Fruit fly (Drosophila melanogaster) whole organism, prepupa: ENCODE measurements around the gene CG17568.

Experiments used
- Blimp-1 ChIP-seq: fragments of 200-800 bp; sonication (Bioruptor generic); optimal IDR thresholded peaks from 3 replicates; lab custom pipeline; 2017; ENCODE audit warnings: missing biosample characterization, missing genetic modification characterization, mild to moderate bottlenecking, moderate library complexity, missing genetic modification reagents
- CG10669 ChIP-seq: fragments of 200-800 bp; sonication (Bioruptor generic); optimal IDR thresholded peaks from 3 replicates; lab custom pipeline; 2018; ENCODE audit warnings: missing biosample characterization, mild to moderate bottlenecking, missing genetic modification characterization, moderate library complexity
- CG11294 ChIP-seq: fragments of 200-800 bp; sonication (Bioruptor generic); IDR thresholded peaks from 2 replicates; pipeline ENCODE4 v1.3.6; 2022; ENCODE audit warnings: missing biosample characterization, missing genetic modification characterization
- CG11902 ChIP-seq: fragments of 200-800 bp; sonication (Bioruptor generic); optimal IDR thresholded peaks from 3 replicates; lab custom pipeline; 2016; ENCODE audit warnings: missing biosample characterization, missing genetic modification characterization
- CG15336 ChIP-seq: fragments of 200-800 bp; sonication (Bioruptor generic); IDR thresholded peaks from 2 replicates; pipeline ENCODE4 v1.3.6; 2022; ENCODE audit warnings: missing biosample characterization, missing genetic modification characterization
- CG1621 ChIP-seq: fragments of 200-800 bp; sonication (Bioruptor generic); optimal IDR thresholded peaks from 3 replicates; lab custom pipeline; 2018; ENCODE audit warnings: missing biosample characterization, mild to moderate bottlenecking, missing genetic modification characterization
- CG16779 ChIP-seq: fragments of 200-800 bp; sonication (Bioruptor generic); optimal IDR thresholded peaks from 3 replicates; lab custom pipeline; 2017; ENCODE audit warnings: missing biosample characterization, mild to moderate bottlenecking, missing genetic modification characterization
- CG31627 ChIP-seq: fragments of 200-800 bp; sonication (Bioruptor generic); optimal IDR thresholded peaks from 3 replicates; lab custom pipeline; 2016; ENCODE audit warnings: missing biosample characterization, missing genetic modification characterization
- CG32006 ChIP-seq: fragments of 200-800 bp; sonication (Bioruptor generic); optimal IDR thresholded peaks from 3 replicates; lab custom pipeline; 2017; ENCODE audit warnings: missing biosample characterization, mild to moderate bottlenecking, missing genetic modification characterization
- CG34406 ChIP-seq: fragments of 200-800 bp; sonication (Bioruptor generic); optimal IDR thresholded peaks from 3 replicates; lab custom pipeline; 2016; ENCODE audit warnings: missing biosample characterization, missing genetic modification characterization
- CG3919 ChIP-seq: fragments of 200-800 bp; sonication (Bioruptor generic); optimal IDR thresholded peaks from 3 replicates; lab custom pipeline; 2016; ENCODE audit warnings: missing biosample characterization, missing genetic modification characterization
- CG4318 ChIP-seq: fragments of 200-800 bp; sonication (Bioruptor generic); optimal IDR thresholded peaks from 3 replicates; lab custom pipeline; 2017; ENCODE audit warnings: missing biosample characterization, mild to moderate bottlenecking, missing genetic modification characterization
- CG6163 ChIP-seq: fragments of 200-800 bp; sonication (Bioruptor generic); IDR thresholded peaks from 3 replicates; pipeline ENCODE4 v1.3.6; 2022; ENCODE audit warnings: missing biosample characterization, missing genetic modification characterization
- CG6276 ChIP-seq: fragments of 200-800 bp; sonication (Bioruptor generic); optimal IDR thresholded peaks from 2 replicates; lab custom pipeline; 2017; ENCODE audit warnings: missing biosample characterization, mild to moderate bottlenecking, missing genetic modification characterization
- CG6792 ChIP-seq: fragments of 200-800 bp; sonication (Bioruptor generic); optimal IDR thresholded peaks from 3 replicates; lab custom pipeline; 2016; ENCODE audit warnings: missing biosample characterization, missing genetic modification characterization
- CG6808 ChIP-seq: fragments of 200-800 bp; sonication (Bioruptor generic); optimal IDR thresholded peaks from 3 replicates; lab custom pipeline; 2017; ENCODE audit warnings: missing biosample characterization, missing genetic modification characterization, mild to moderate bottlenecking, moderate library complexity, missing genetic modification reagents
- CG7368 ChIP-seq: fragments of 200-800 bp; sonication (Bioruptor generic); optimal IDR thresholded peaks from 3 replicates; lab custom pipeline; 2016; ENCODE audit warnings: missing biosample characterization, missing genetic modification characterization
- CG8632 ChIP-seq: fragments of 200-800 bp; sonication (Bioruptor generic); optimal IDR thresholded peaks from 3 replicates; lab custom pipeline; 2016; ENCODE audit warnings: missing biosample characterization, missing genetic modification characterization
- CG9139 ChIP-seq: fragments of 200-800 bp; sonication (Bioruptor generic); optimal IDR thresholded peaks from 3 replicates; lab custom pipeline; 2017; ENCODE audit warnings: missing biosample characterization, mild to moderate bottlenecking, missing genetic modification characterization
- Eip75B ChIP-seq: fragments of 200-800 bp; sonication (Bioruptor generic); optimal IDR thresholded peaks from 3 replicates; lab custom pipeline; 2016; ENCODE audit warnings: missing biosample characterization, missing genetic modification characterization
- Eip78C ChIP-seq: fragments of 200-800 bp; sonication (Bioruptor generic); peaks from one replicate; lab custom pipeline; 2016; ENCODE audit warnings: missing biosample characterization, missing genetic modification characterization
- Eip93F ChIP-seq: fragments of 200-800 bp; sonication (Bioruptor generic); optimal IDR thresholded peaks from 2 replicates; lab custom pipeline; 2016; ENCODE audit warnings: missing biosample characterization, mild to moderate bottlenecking, missing genetic modification characterization
- Ets21C ChIP-seq: fragments of 200-800 bp; sonication (Bioruptor generic); optimal IDR thresholded peaks from 3 replicates; lab custom pipeline; 2016; ENCODE audit warnings: missing biosample characterization, missing genetic modification characterization
- Gug ChIP-seq: fragments of 200-800 bp; sonication (Bioruptor generic); IDR thresholded peaks from 2 replicates; pipeline ENCODE4 v1.3.6; 2022; ENCODE audit warnings: missing biosample characterization, missing genetic modification characterization
- Hr38 ChIP-seq: sonication (Bioruptor generic); optimal IDR thresholded peaks from 2 replicates; lab custom pipeline; 2016; ENCODE audit warnings: missing biosample characterization, missing genetic modification characterization
- Hr39 ChIP-seq: fragments of 200-800 bp; sonication (Bioruptor generic); optimal IDR thresholded peaks from 2 replicates; lab custom pipeline; 2016; ENCODE audit warnings: missing biosample characterization, missing genetic modification characterization
- Hr4 ChIP-seq: fragments of 200-800 bp; sonication (Bioruptor generic); optimal IDR thresholded peaks from 3 replicates; lab custom pipeline; 2016; ENCODE audit warnings: missing biosample characterization, missing genetic modification characterization
- Met ChIP-seq: fragments of 200-800 bp; sonication (Bioruptor generic); optimal IDR thresholded peaks from 3 replicates; lab custom pipeline; 2016; ENCODE audit warnings: missing biosample characterization, missing genetic modification characterization
- OdsH ChIP-seq: fragments of 200-800 bp; sonication (Bioruptor generic); optimal IDR thresholded peaks from 3 replicates; lab custom pipeline; 2016; ENCODE audit warnings: missing biosample characterization, missing genetic modification characterization
- Sox102F ChIP-seq: fragments of 200-800 bp; sonication (Bioruptor generic); optimal IDR thresholded peaks from 2 replicates; lab custom pipeline; 2016; ENCODE audit warnings: missing biosample characterization, mild to moderate bottlenecking, missing genetic modification characterization
- achi ChIP-seq: fragments of 200-800 bp; sonication (Bioruptor generic); optimal IDR thresholded peaks from 3 replicates; lab custom pipeline; 2016; ENCODE audit warnings: missing biosample characterization, missing genetic modification characterization
- acj6 ChIP-seq: fragments of 200-800 bp; sonication (Bioruptor generic); optimal IDR thresholded peaks from 3 replicates; lab custom pipeline; 2016; ENCODE audit warnings: missing biosample characterization, missing genetic modification characterization
- cyc ChIP-seq: fragments of 200-800 bp; sonication (Bioruptor generic); optimal IDR thresholded peaks from 3 replicates; lab custom pipeline; 2016; ENCODE audit warnings: missing biosample characterization, missing genetic modification characterization
- dac ChIP-seq: fragments of 200-800 bp; sonication (Bioruptor generic); optimal IDR thresholded peaks from 2 replicates; lab custom pipeline; 2017; ENCODE audit warnings: missing biosample characterization, mild to moderate bottlenecking, missing genetic modification characterization
- dsx ChIP-seq: fragments of 200-800 bp; optimal IDR thresholded peaks from 3 replicates; lab custom pipeline; 2019; ENCODE audit warnings: missing biosample characterization, mild to moderate bottlenecking, missing genetic modification characterization, moderate library complexity; ENCODE audit not compliant: poor library complexity, severe bottlenecking
- eg ChIP-seq: fragments of 200-800 bp; sonication (Bioruptor generic); IDR thresholded peaks from 3 replicates; pipeline ENCODE4 v1.3.6; 2022; ENCODE audit warnings: missing biosample characterization, missing genetic modification characterization
- fd59A ChIP-seq: fragments of 200-800 bp; sonication (Bioruptor generic); optimal IDR thresholded peaks from 2 replicates; lab custom pipeline; 2017; ENCODE audit warnings: missing biosample characterization, mild to moderate bottlenecking, missing genetic modification characterization, missing genetic modification reagents
- fkh ChIP-seq: fragments of 200-800 bp; sonication (Bioruptor generic); optimal IDR thresholded peaks from 3 replicates; lab custom pipeline; 2017; ENCODE audit warnings: missing biosample characterization, mild to moderate bottlenecking, missing genetic modification characterization, moderate library complexity
- lz ChIP-seq: fragments of 200-800 bp; sonication (Bioruptor generic); optimal IDR thresholded peaks from 3 replicates; lab custom pipeline; 2016; ENCODE audit warnings: missing biosample characterization, missing genetic modification characterization
- net ChIP-seq: fragments of 200-800 bp; sonication (Bioruptor generic); optimal IDR thresholded peaks from 3 replicates; lab custom pipeline; 2016; ENCODE audit warnings: missing biosample characterization, missing genetic modification characterization
- pdm3 ChIP-seq: fragments of 200-800 bp; sonication (Bioruptor generic); optimal IDR thresholded peaks from 3 replicates; lab custom pipeline; 2016; ENCODE audit warnings: missing biosample characterization, missing genetic modification characterization
- salr ChIP-seq, 2 experiments: fragments of 200-800 bp; sonication (Bioruptor generic); optimal IDR thresholded peaks; 3 replicates each; lab custom pipeline; 2016 to 2018; ENCODE audit warnings: missing biosample characterization in 2 of 2, missing genetic modification characterization in 2 of 2, mild to moderate bottlenecking in 1 of 2
- spab ChIP-seq: fragments of 200-800 bp; sonication (Bioruptor generic); optimal IDR thresholded peaks from 2 replicates; lab custom pipeline; 2017; ENCODE audit warnings: missing biosample characterization, mild to moderate bottlenecking, missing genetic modification characterization, missing genetic modification reagents
- ss ChIP-seq, 2 experiments: fragments of 200-800 bp; sonication (Bioruptor generic); optimal IDR thresholded peaks; 2 replicates in 1 of 2; 3 replicates in 1 of 2; lab custom pipeline; 2017 to 2018; ENCODE audit warnings: mild to moderate bottlenecking in 2 of 2, missing biosample characterization in 2 of 2, missing genetic modification characterization in 2 of 2, moderate library complexity in 1 of 2
- svp ChIP-seq: fragments of 200-800 bp; sonication (Bioruptor generic); peaks from one replicate; lab custom pipeline; 2016; ENCODE audit warnings: missing biosample characterization, missing genetic modification characterization
- topi ChIP-seq: fragments of 200-800 bp; sonication (Bioruptor generic); optimal IDR thresholded peaks from 3 replicates; lab custom pipeline; 2016; ENCODE audit warnings: missing biosample characterization, missing genetic modification characterization
- vri ChIP-seq: fragments of 200-800 bp; sonication (Bioruptor generic); optimal IDR thresholded peaks from 3 replicates; lab custom pipeline; 2016; ENCODE audit warnings: missing biosample characterization, mild to moderate bottlenecking, missing genetic modification characterization

CG17568 gene

dm6 chr2L:19158679-19159551, 22.6 kb downstream of the CG17568 start (continued):
- TF ChIP-seq CG31627, result peak; percentile 69
- TF ChIP-seq svp, result peak; percentile 92
- TF ChIP-seq CG7368 (GFP tag; lab: Kevin White, UChicago), result peak; percentile 37
- peak; percentile 64 for TF ChIP-seq acj6 (GFP tag; lab: Kevin White, UChicago)
- peak; percentile 45 for TF ChIP-seq Gug (GFP tag; lab: Robert Waterston, UW)
- peak; percentile 65 for TF ChIP-seq Met (GFP tag; lab: Kevin White, UChicago)
- TF ChIP-seq CG11294, result no peak; the same call in 1 of the 2 replicates
- no peak for TF ChIP-seq CG1621 (tag; lab: Kevin White, UChicago)
- peak; percentile 45 for TF ChIP-seq CG6792
- peak; percentile 86 for TF ChIP-seq vri (GFP tag; lab: Kevin White, UChicago)
- TF ChIP-seq CG9139 (GFP tag; lab: Kevin White, UChicago), result no peak

DNA sequence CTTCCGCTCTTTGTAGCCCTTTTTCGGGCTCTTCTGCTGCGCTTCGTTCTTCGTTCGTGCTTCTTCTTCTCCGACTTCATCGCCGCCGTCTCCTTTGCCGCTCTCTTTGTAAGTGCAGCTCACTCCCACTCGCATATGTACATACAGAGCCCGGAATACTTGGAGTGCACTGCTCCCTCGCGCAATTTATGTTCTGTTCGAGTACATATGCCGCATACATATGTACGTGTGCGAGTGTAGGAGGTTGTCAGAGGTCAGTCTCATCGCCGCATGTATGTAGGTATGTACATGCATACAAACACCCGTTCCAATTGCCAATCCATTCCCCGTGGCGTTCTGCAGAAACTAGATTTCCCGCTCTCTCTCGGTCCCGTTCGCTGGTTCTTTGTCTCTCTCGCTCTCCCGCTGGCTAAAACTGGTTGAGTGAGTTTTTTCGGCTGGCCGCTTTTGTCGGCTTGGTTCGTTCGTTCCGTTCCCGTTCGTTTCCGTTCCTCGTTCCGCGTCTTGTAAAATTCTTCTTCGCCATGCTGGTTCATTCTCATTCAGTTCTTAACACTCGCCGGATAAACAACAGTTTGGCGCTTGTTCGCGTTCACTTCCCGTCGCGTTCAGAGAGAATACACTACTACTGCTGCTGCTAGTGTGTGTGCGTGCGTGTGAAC, 23.4 kb downstream of the CG17568 start:
- TF ChIP-seq OdsH (GFP tag; lab: Kevin White, UChicago) (no peak), Hr38 (GFP tag; lab: Kevin White, UChicago) (no peak), svp (peak; percentile 93), ss (GFP tag; optimal IDR thresholded peaks at IDR 0.05; lab: Kevin White, UChicago) (peak; percentile 68 to 74), Ets21C (GFP tag; lab: Kevin White, UChicago) (no peak), cyc (GFP tag; lab: Kevin White, UChicago) (no peak), fkh (GFP tag; lab: Kevin White, UChicago) (no peak), CG3919 (GFP tag; lab: Kevin White, UChicago) (peak; percentile 74), lz (GFP tag; lab: Kevin White, UChicago) (no peak), CG34406 (GFP tag; lab: Kevin White, UChicago) (no peak), CG7368 (GFP tag; lab: Kevin White, UChicago) (peak; percentile 39), Eip75B (GFP tag; lab: Kevin White, UChicago) (peak; percentile 60), dsx (GFP tag; lab: Kevin White, UChicago) (no peak), salr (GFP tag; optimal IDR thresholded peaks at IDR 0.05; lab: Kevin White, UChicago) (peak in 1 of 2 experiments; percentile 29), CG8632 (no peak), fd59A (GFP tag; lab: Kevin White, UChicago) (no peak), CG6808 (no peak), Sox102F (GFP tag; lab: Kevin White, UChicago) (peak; percentile 63), CG10669 (GFP tag; lab: Kevin White, UChicago) (peak; percentile 30), eg (peak; percentile 24; the same call in 2 of the 3 replicates), CG6276 (GFP tag; lab: Kevin White, UChicago) (peak; percentile 30), pdm3 (no peak), Blimp-1 (no peak), CG16779 (peak; percentile 72), Gug (GFP tag; lab: Robert Waterston, UW) (no peak), Eip78C (GFP tag; lab: Kevin White, UChicago) (peak; percentile 86), Met (GFP tag; lab: Kevin White, UChicago) (peak; percentile 56), Hr39 (GFP tag; lab: Kevin White, UChicago) (no peak), CG11902 (no peak), CG32006 (GFP tag; lab: Kevin White, UChicago) (no peak), net (GFP tag; lab: Kevin White, UChicago) (peak; percentile 61), spab (GFP tag; lab: Kevin White, UChicago) (no peak), Hr4 (GFP tag; lab: Kevin White, UChicago) (no peak), achi (peak; percentile 18), CG4318 (no peak), CG9139 (GFP tag; lab: Kevin White, UChicago) (peak; percentile 68), dac (GFP tag; lab: Kevin White, UChicago) (no peak), CG6163 (GFP tag; lab: Robert Waterston, UW) (peak; percentile 42; the same call in 2 of the 3 replicates), Eip93F (peak; percentile 29), topi (GFP tag; lab: Kevin White, UChicago) (peak; percentile 33), CG15336 (GFP tag; lab: Robert Waterston, UW) (peak; percentile 13; the same call in 1 of the 2 replicates)
